Worm (Caenorhabditis elegans): ENCODE results near the gene str-1.

- TF ChIP-seq unc-62 (GFP tag; optimal IDR thresholded peaks at IDR 0.05) = no peak
- TF ChIP-seq ceh-83 (GFP tag; optimal IDR thresholded peaks at IDR 0.05) = no peak
These were observed 3.3 kb downstream of the str-1 start, which contains the start of gene str-44 for ce11 chrIV:7176887-7177286.

Measured in whole organism, mixed stage, embryonic.